Worm (Caenorhabditis elegans) whole organism, L1 larva: ENCODE results near the gene eng-1.
A peak's percentile ranks its signal among the peaks of the same experiment; 100 is the strongest.

Source experiments
- C04F5.9 ChIP-seq: sonication (generic microtip); optimal IDR thresholded peaks from 2 replicates; lab custom pipeline; 2016; ENCODE audit warnings: missing genetic modification characterization, missing compliant biosample characterization
- C16A3.4 ChIP-seq: fragments of 150-350 bp; optimal IDR thresholded peaks from 2 replicates; lab custom pipeline; 2014; ENCODE audit warnings: missing biosample characterization, missing genetic modification characterization
- C34B4.2 ChIP-seq: sonication (generic microtip); optimal IDR thresholded peaks from 2 replicates; lab custom pipeline; 2017; ENCODE audit warnings: mild to moderate bottlenecking, missing genetic modification characterization, missing compliant biosample characterization
- aha-1 ChIP-seq: fragments of 150-350 bp; optimal IDR thresholded peaks from 2 replicates; lab custom pipeline; 2014; ENCODE audit warnings: missing biosample characterization, missing genetic modification characterization
- aly-2 ChIP-seq: fragments of 150-350 bp; optimal IDR thresholded peaks from 2 replicates; lab custom pipeline; 2014; ENCODE audit warnings: missing biosample characterization, missing genetic modification characterization
- ama-1 ChIP-seq: fragments of 150-350 bp; optimal IDR thresholded peaks from 2 replicates; lab custom pipeline; 2014
- blmp-1 ChIP-seq: fragments of 150-350 bp; optimal IDR thresholded peaks from 2 replicates; lab custom pipeline; 2014; ENCODE audit warnings: missing biosample characterization, missing genetic modification characterization
- ceh-82 ChIP-seq, 3 experiments: fragments of 150-350 bp in 1 of 3; sonication (generic microtip) in 2 of 3; optimal IDR thresholded peaks; 2 replicates each; lab custom pipeline; 2014 to 2017; ENCODE audit warnings: missing biosample characterization in 3 of 3, missing genetic modification characterization in 3 of 3
- ceh-90 ChIP-seq: sonication (generic microtip); optimal IDR thresholded peaks from 2 replicates; lab custom pipeline; 2016; ENCODE audit warnings: missing genetic modification characterization, missing compliant biosample characterization
- ces-1 ChIP-seq: fragments of 150-350 bp; optimal IDR thresholded peaks from 2 replicates; lab custom pipeline; 2014; ENCODE audit warnings: missing biosample characterization, missing genetic modification reagents, missing genetic modification characterization
- dpl-1 ChIP-seq, 3 experiments: fragments of 150-350 bp in 2 of 3; sonication (generic microtip) in 1 of 3; optimal IDR thresholded peaks; 2 replicates each; lab custom pipeline; 2014 to 2017; ENCODE audit warnings: missing biosample characterization in 3 of 3, missing genetic modification characterization in 3 of 3, missing genetic modification reagents in 3 of 3
- dsc-1 ChIP-seq: sonication (generic microtip); optimal IDR thresholded peaks from 2 replicates; lab custom pipeline; 2016; ENCODE audit warnings: mild to moderate bottlenecking, missing genetic modification characterization, missing compliant biosample characterization
- efl-1 ChIP-seq, 4 experiments: fragments of 150-350 bp; optimal IDR thresholded peaks in 3 of 4; peaks in 1 of 4; 1 replicate in 1 of 4; 2 replicates in 3 of 4; lab custom pipeline; 2014; ENCODE audit warnings: missing biosample characterization in 2 of 4, missing genetic modification characterization in 2 of 4, missing genetic modification reagents in 2 of 4
- efl-3 ChIP-seq: fragments of 200-800 bp; sonication (Bioruptor generic); optimal IDR thresholded peaks from 2 replicates; lab custom pipeline; 2018; ENCODE audit warnings: mild to moderate bottlenecking, missing genetic modification characterization, missing compliant biosample characterization
- egl-13 ChIP-seq: sonication (generic microtip); optimal IDR thresholded peaks from 2 replicates; lab custom pipeline; 2016; ENCODE audit warnings: missing genotype, missing genetic modification reagents, missing genetic modification characterization, missing compliant biosample characterization
- elt-2 ChIP-seq: sonication (generic microtip); optimal IDR thresholded peaks from 2 replicates; lab custom pipeline; 2016; ENCODE audit warnings: missing genetic modification characterization, mild to moderate bottlenecking, inconsistent platforms, missing compliant biosample characterization, missing genetic modification reagents
- fkh-8 ChIP-seq: sonication (generic microtip); optimal IDR thresholded peaks from 2 replicates; lab custom pipeline; 2016; ENCODE audit warnings: mild to moderate bottlenecking, missing genetic modification characterization, missing compliant biosample characterization
- grh-1 ChIP-seq: fragments of 200-800 bp; sonication (Bioruptor generic); IDR thresholded peaks from 2 replicates; pipeline ENCODE4 v1.3.6; 2022; ENCODE audit warnings: missing genetic modification reagents, missing genetic modification characterization, missing compliant biosample characterization
- irx-1 ChIP-seq: sonication (generic microtip); optimal IDR thresholded peaks from 2 replicates; lab custom pipeline; 2016; ENCODE audit warnings: missing genetic modification characterization, missing compliant biosample characterization
- isw-1 ChIP-seq: fragments of 200-800 bp; sonication (Bioruptor generic); IDR thresholded peaks from 2 replicates; pipeline ENCODE4 v1.3.6; 2022; ENCODE audit warnings: missing genetic modification characterization, missing compliant biosample characterization
- lin-14 ChIP-seq: fragments of 200-800 bp; sonication (Bioruptor generic); optimal IDR thresholded peaks from 2 replicates; lab custom pipeline; 2018; ENCODE audit warnings: mild to moderate bottlenecking, missing genetic modification characterization, moderate library complexity, missing compliant biosample characterization
- lin-15B ChIP-seq: fragments of 150-350 bp; sonication (generic microtip); optimal IDR thresholded peaks from 3 replicates; lab custom pipeline; 2014; ENCODE audit warnings: missing biosample characterization, missing genetic modification characterization
- lin-35 ChIP-seq, 2 experiments: fragments of 150-350 bp; optimal IDR thresholded peaks; 2 replicates each; lab custom pipeline; 2014; ENCODE audit warnings: missing biosample characterization in 2 of 2, missing genetic modification characterization in 2 of 2, missing genetic modification reagents in 2 of 2
- lsy-2 ChIP-seq, 2 experiments: fragments of 150-350 bp; optimal IDR thresholded peaks; 2 replicates each; lab custom pipeline; 2014; ENCODE audit warnings: missing biosample characterization in 2 of 2, missing genetic modification characterization in 2 of 2
- mab-9 ChIP-seq: fragments of 200-800 bp; sonication (Bioruptor generic); IDR thresholded peaks from 2 replicates; pipeline ENCODE4 v1.3.6; 2022; ENCODE audit warnings: missing genetic modification reagents, missing genetic modification characterization, missing compliant biosample characterization
- mdl-1 ChIP-seq, 2 experiments: fragments of 150-350 bp; optimal IDR thresholded peaks; 2 replicates each; lab custom pipeline; 2014 to 2017; ENCODE audit warnings: missing biosample characterization in 2 of 2, missing genetic modification characterization in 2 of 2, inconsistent platforms in 1 of 2
- mep-1 ChIP-seq: fragments of 150-350 bp; optimal IDR thresholded peaks from 2 replicates; lab custom pipeline; 2014; ENCODE audit warnings: missing biosample characterization, missing genetic modification characterization
- nhr-19 ChIP-seq: fragments of 200-800 bp; sonication (Bioruptor generic); conservative IDR thresholded peaks from 2 replicates; pipeline ENCODE4 v1.3.6; 2022; ENCODE audit warnings: missing genetic modification characterization, missing compliant biosample characterization
- nhr-20 ChIP-seq: sonication (generic microtip); optimal IDR thresholded peaks from 2 replicates; lab custom pipeline; 2016; ENCODE audit warnings: mild to moderate bottlenecking, missing genetic modification characterization, missing compliant biosample characterization
- nhr-47 ChIP-seq: sonication (generic microtip); optimal IDR thresholded peaks from 2 replicates; lab custom pipeline; 2016; ENCODE audit warnings: mild to moderate bottlenecking, missing genetic modification characterization, moderate library complexity, missing compliant biosample characterization
- nhr-76 ChIP-seq: sonication (generic microtip); optimal IDR thresholded peaks from 2 replicates; lab custom pipeline; 2017; ENCODE audit warnings: missing biosample characterization, missing genetic modification characterization
- nhr-85 ChIP-seq: sonication (generic microtip); peaks from one replicate; lab custom pipeline; 2016; ENCODE audit warnings: missing genetic modification characterization, inconsistent platforms, missing compliant biosample characterization
- pag-3 ChIP-seq: sonication (generic microtip); optimal IDR thresholded peaks from 2 replicates; lab custom pipeline; 2017; ENCODE audit warnings: missing genetic modification characterization, mild to moderate bottlenecking, missing compliant biosample characterization, antibody characterized with exemption, borderline replicate concordance; ENCODE audit not compliant: insufficient read depth
- pqm-1 ChIP-seq: sonication (generic microtip); optimal IDR thresholded peaks from 3 replicates; lab custom pipeline; 2017; ENCODE audit warnings: missing biosample characterization, missing genetic modification characterization
- skn-1 ChIP-seq: fragments of 150-350 bp; optimal IDR thresholded peaks from 2 replicates; lab custom pipeline; 2014; ENCODE audit warnings: missing biosample characterization, missing genetic modification characterization
- sptf-1 ChIP-seq: fragments of 150-350 bp; optimal IDR thresholded peaks from 2 replicates; lab custom pipeline; 2014; ENCODE audit warnings: missing biosample characterization, missing genetic modification characterization
- sup-37 ChIP-seq: fragments of 200-800 bp; sonication (Bioruptor generic); optimal IDR thresholded peaks from 2 replicates; lab custom pipeline; 2018; ENCODE audit warnings: mild to moderate bottlenecking, missing genetic modification characterization, missing compliant biosample characterization
- swsn-7 ChIP-seq: sonication (generic microtip); optimal IDR thresholded peaks from 2 replicates; lab custom pipeline; 2016; ENCODE audit warnings: missing genetic modification characterization, missing compliant biosample characterization
- tlp-1 ChIP-seq: fragments of 150-350 bp; optimal IDR thresholded peaks from 2 replicates; lab custom pipeline; 2014; ENCODE audit warnings: missing biosample characterization, missing genetic modification characterization
- unc-130 ChIP-seq: fragments of 150-350 bp; optimal IDR thresholded peaks from 2 replicates; lab custom pipeline; 2017; ENCODE audit warnings: missing biosample characterization, missing genetic modification characterization, inconsistent platforms
- unc-86 ChIP-seq: sonication (generic microtip); optimal IDR thresholded peaks from 2 replicates; lab custom pipeline; 2016; ENCODE audit warnings: missing genetic modification characterization, missing compliant biosample characterization
- unc-98 ChIP-seq: fragments of 200-800 bp; sonication (Bioruptor generic); IDR thresholded peaks from 2 replicates; pipeline ENCODE4 v1.3.6; 2022; ENCODE audit warnings: missing genetic modification characterization, missing compliant biosample characterization
- zag-1 ChIP-seq: fragments of 150-350 bp; optimal IDR thresholded peaks from 2 replicates; lab custom pipeline; 2014; ENCODE audit warnings: missing biosample characterization, missing genetic modification characterization
- ztf-4 ChIP-seq: fragments of 150-350 bp; optimal IDR thresholded peaks from 2 replicates; lab custom pipeline; 2014; ENCODE audit warnings: missing biosample characterization, missing genetic modification characterization

Gene eng-1

ce11 chrIII:5864270-5864669 lies 4.0 kb downstream of the eng-1 start, which contains the start of gene rabn-5:
Gene rabn-5, plus strand, starts transcription at chrIII:5864553.
- TF ChIP-seq C34B4.2 (tag; lab: Kevin White, UChicago), result no peak
- peak; percentile 13 to 19 for TF ChIP-seq efl-1 (optimal IDR thresholded peaks at IDR 0.05; lab: Kevin White, UChicago)
- TF ChIP-seq efl-1 (GFP tag; optimal IDR thresholded peaks at IDR 0.05 in 1 of 2; lab: Kevin White, UChicago), result peak in 1 of 2 experiments; percentile 51
- TF ChIP-seq dpl-1 (GFP tag; optimal IDR thresholded peaks at IDR 0.05; lab: Kevin White, UChicago), result peak in 1 of 3 experiments; percentile 59
- no peak for TF ChIP-seq lin-14 (GFP tag; lab: Kevin White, UChicago)
- peak; percentile 16 for TF ChIP-seq mep-1 (tag; lab: Kevin White, UChicago)
- TF ChIP-seq nhr-19 (GFP tag; lab: Robert Waterston, UW), result no peak
- no peak for TF ChIP-seq egl-13 (tag; lab: Kevin White, UChicago)
- peak in 1 of 2 experiments; percentile 2 for TF ChIP-seq lsy-2 (tag; optimal IDR thresholded peaks at IDR 0.05; lab: Kevin White, UChicago)
- TF ChIP-seq sup-37 (GFP tag; lab: Kevin White, UChicago), result no peak
- no peak for TF ChIP-seq nhr-47 (tag; lab: Kevin White, UChicago)
- TF ChIP-seq unc-130 (tag; lab: Kevin White, UChicago), result no peak
- TF ChIP-seq sptf-1 (tag; lab: Kevin White, UChicago), result no peak
- no peak for TF ChIP-seq aha-1 (tag; lab: Kevin White, UChicago)
- TF ChIP-seq nhr-85 (tag; lab: Kevin White, UChicago), result no peak

- TF ChIP-seq blmp-1 (tag; lab: Kevin White, UChicago), result peak; percentile 62
- TF ChIP-seq ceh-82 (tag; optimal IDR thresholded peaks at IDR 0.05; lab: Kevin White, UChicago), result no peak
- no peak for TF ChIP-seq isw-1 (GFP tag; lab: Robert Waterston, UW)
- TF ChIP-seq lsy-2 (tag; optimal IDR thresholded peaks at IDR 0.05; lab: Kevin White, UChicago), result no peak
- no peak for TF ChIP-seq mdl-1 (tag; optimal IDR thresholded peaks at IDR 0.05; lab: Kevin White, UChicago)
- TF ChIP-seq efl-3, result no peak
- TF ChIP-seq grh-1, result no peak
- peak in 1 of 2 experiments; percentile 25 for TF ChIP-seq lin-35 (GFP tag; optimal IDR thresholded peaks at IDR 0.05; lab: Kevin White, UChicago)
- TF ChIP-seq lin-15B (tag; lab: Kevin White, UChicago), result no peak
- peak; percentile 36 for TF ChIP-seq pqm-1 (tag; lab: Kevin White, UChicago)
- peak; percentile 25 for TF ChIP-seq tlp-1 (tag; lab: Kevin White, UChicago)
- TF ChIP-seq unc-98 (GFP tag; lab: Robert Waterston, UW), result no peak
- no peak for TF ChIP-seq ces-1
- TF ChIP-seq elt-2, result peak; percentile 78
- TF ChIP-seq, all 84 proteins: peak for 5
These were observed 4.5 kb downstream of the eng-1 start, which contains the start of gene dnpp-1 for ce11 chrIII:5863774-5864173. Gene dnpp-1, minus strand, starts transcription at chrIII:5863803.

ce11 chrIII:5859008-5859407 lies 9.3 kb downstream of the eng-1 start, which contains the start of gene dpf-4:
Gene dpf-4, plus strand, starts transcription at chrIII:5859308.
- TF ChIP-seq zag-1 (tag; lab: Kevin White, UChicago), result no peak
- TF ChIP-seq nhr-20, result no peak
- no peak for TF ChIP-seq skn-1
- no peak for TF ChIP-seq mab-9 (GFP tag; lab: Robert Waterston, UW)
- no peak for TF ChIP-seq dsc-1 (tag; lab: Kevin White, UChicago)
- TF ChIP-seq efl-1 (optimal IDR thresholded peaks at IDR 0.05; lab: Kevin White, UChicago), result no peak
- peak in 1 of 2 experiments; percentile 75 for TF ChIP-seq efl-1 (GFP tag; optimal IDR thresholded peaks at IDR 0.05 in 1 of 2; lab: Kevin White, UChicago)
- no peak for TF ChIP-seq fkh-8 (tag; lab: Kevin White, UChicago)
- no peak for TF ChIP-seq nhr-76 (tag; lab: Kevin White, UChicago)
- TF ChIP-seq, all 84 proteins: peak for 1

- TF ChIP-seq skn-1, result peak; percentile 84
- TF ChIP-seq swsn-7 (tag; lab: Kevin White, UChicago), result peak; percentile 75
- TF ChIP-seq fkh-8 (tag; lab: Kevin White, UChicago), result peak; percentile 75
- TF ChIP-seq nhr-85 (tag; lab: Kevin White, UChicago), result peak; percentile 82
- TF ChIP-seq ztf-4 (tag; lab: Kevin White, UChicago), result peak; percentile 61
- TF ChIP-seq nhr-20, result peak; percentile 84
- no peak for TF ChIP-seq efl-3
- TF ChIP-seq unc-86 (tag; lab: Kevin White, UChicago), result peak; percentile 69
- peak; percentile 78 for TF ChIP-seq nhr-19 (GFP tag; lab: Robert Waterston, UW)
- TF ChIP-seq nhr-47 (tag; lab: Kevin White, UChicago), result peak; percentile 81
- peak; percentile 15 for TF ChIP-seq aly-2 (tag; lab: Kevin White, UChicago)
- TF ChIP-seq irx-1, result peak; percentile 30
- TF ChIP-seq ceh-90 (tag; lab: Kevin White, UChicago), result peak; percentile 7
- TF ChIP-seq unc-98 (GFP tag; lab: Robert Waterston, UW), result no peak
- TF ChIP-seq blmp-1 (tag; lab: Kevin White, UChicago), result peak; percentile 87
- TF ChIP-seq ceh-82 (tag; optimal IDR thresholded peaks at IDR 0.05; lab: Kevin White, UChicago), result peak; percentile 75 to 93 (median 76)
- TF ChIP-seq pag-3 (tag; lab: Kevin White, UChicago), result no peak
- TF ChIP-seq dsc-1 (tag; lab: Kevin White, UChicago), result peak; percentile 59
- TF ChIP-seq ama-1 (lab: Kevin White, UChicago), result peak; percentile 49
- TF ChIP-seq C04F5.9 (tag; lab: Kevin White, UChicago), result peak; percentile 26
- peak; percentile 93 for TF ChIP-seq mep-1 (tag; lab: Kevin White, UChicago)
- TF ChIP-seq C16A3.4 (tag; lab: Kevin White, UChicago), result peak; percentile 88
- no peak for TF ChIP-seq pqm-1 (tag; lab: Kevin White, UChicago)
- no peak for TF ChIP-seq mab-9 (GFP tag; lab: Robert Waterston, UW)
These were observed 12.6 kb downstream of the eng-1 start, which contains the start of the genes cct-6 and alh-9 for ce11 chrIII:5855637-5856179. Gene cct-6, minus strand, starts transcription at chrIII:5855687. Gene alh-9, plus strand, starts transcription at chrIII:5856018.
